Worm (Caenorhabditis elegans) whole organism, mixed stage, embryonic: ENCODE measurements around the gene nhr-72.

Experiments
- lin-32 ChIP-seq: fragments of 200-800 bp; sonication (Bioruptor generic); optimal IDR thresholded peaks from 2 replicates; lab custom pipeline; 2018; ENCODE audit warnings: mild to moderate bottlenecking, missing genetic modification characterization, missing compliant biosample characterization
- nhr-237 ChIP-seq: fragments of 150-350 bp; optimal IDR thresholded peaks from 2 replicates; lab custom pipeline; 2014; ENCODE audit warnings: missing biosample characterization, missing genetic modification characterization

- no peak for TF ChIP-seq lin-32
- no peak for TF ChIP-seq nhr-237
Observed at ce11 chrII:3835915-3836314, 14.6 kb downstream of the nhr-72 start, which contains the start of gene oac-4.
